Worm (Caenorhabditis elegans): ENCODE results near the gene F41H10.1.

DNA sequence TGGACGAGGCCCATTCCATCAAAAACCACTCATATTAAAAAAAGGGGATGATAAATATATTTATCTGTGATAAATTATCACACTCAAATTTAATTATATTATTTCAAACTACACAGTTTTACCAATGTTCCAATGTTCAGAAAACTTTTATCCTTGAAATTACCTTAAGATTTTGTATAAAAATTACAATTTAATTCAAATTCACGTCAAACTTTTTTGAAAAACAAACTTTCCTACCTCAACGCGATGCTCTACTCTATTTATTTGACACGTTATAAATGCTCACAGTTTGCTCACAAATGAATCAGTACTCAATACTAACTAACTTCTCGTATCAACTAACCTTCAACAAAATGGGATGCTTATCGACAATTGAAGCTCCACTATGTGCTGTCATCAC is at the start of gene F41H10.1:
- TF ChIP-seq lin-39 (tag; optimal IDR thresholded peaks at IDR 0.05): no peak
- no peak for TF ChIP-seq tlp-1 (tag; optimal IDR thresholded peaks at IDR 0.05)
- TF ChIP-seq nhr-77 (tag; optimal IDR thresholded peaks at IDR 0.05): no peak
- TF ChIP-seq unc-98 (GFP tag; IDR thresholded peaks at IDR 0.05): no peak
- no peak for TF ChIP-seq zip-4 (GFP tag; optimal IDR thresholded peaks at IDR 0.05)
- no peak for TF ChIP-seq tbx-2 (tag; optimal IDR thresholded peaks at IDR 0.05)
- TF ChIP-seq ceh-82 (tag; optimal IDR thresholded peaks at IDR 0.05): no peak
- TF ChIP-seq unc-86 (tag; optimal IDR thresholded peaks at IDR 0.05): no peak
- no peak for TF ChIP-seq lin-13 (GFP tag; optimal IDR thresholded peaks at IDR 0.05)
- no peak for TF ChIP-seq nhr-85 (tag)
- no peak for TF ChIP-seq ztf-11 (tag; optimal IDR thresholded peaks at IDR 0.05)
- TF ChIP-seq snpc-4 (tag; optimal IDR thresholded peaks at IDR 0.05): no peak
